Fruit fly (Drosophila melanogaster) whole organism, larva: ENCODE results near the gene CG2224.
A peak's percentile ranks its signal among the peaks of the same experiment; 100 is the strongest.

Experiments
- noc ChIP-seq: fragments of 200-800 bp; sonication (Bioruptor generic); optimal IDR thresholded peaks from 3 replicates; lab custom pipeline; 2019; ENCODE audit warnings: missing biosample characterization, mild to moderate bottlenecking, missing genetic modification characterization, moderate library complexity

Gene CG2224

dm6 chr3R:30459066-30459935 lies at the start of gene CG2224, which contains the start of gene CDase:
Gene CG2224 (minus strand): TSS chr3R:30459300.
Gene CDase (plus strand): TSS chr3R:30459521.
- TF ChIP-seq noc (tag; lab: Kevin White, UChicago), result no peak

DNA sequence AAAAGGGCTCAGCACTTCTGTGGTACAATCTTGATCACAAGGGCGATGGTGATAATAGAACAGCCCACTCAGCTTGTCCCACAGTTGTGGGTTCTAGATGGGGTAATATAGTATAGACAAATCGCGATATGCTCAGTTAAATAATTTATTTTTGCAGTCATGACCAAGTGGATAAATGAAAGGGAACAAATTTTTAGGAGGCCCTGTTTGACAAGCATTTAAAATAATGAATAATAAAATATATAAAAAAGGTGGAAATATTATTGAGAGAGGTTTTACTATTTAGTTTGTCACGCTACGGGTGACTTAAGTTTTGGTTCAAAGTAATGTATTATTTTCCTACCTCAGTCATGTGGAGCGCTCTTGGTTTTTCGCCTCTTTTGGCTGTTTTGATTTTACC lies 48.6 kb upstream of the CG2224 start, which contains the start of gene CG34041:
Gene CG34041, plus strand, starts transcription at position 301 of the 400 bp plus-strand sequence.
- TF ChIP-seq noc (tag; lab: Kevin White, UChicago), result no peak

DNA sequence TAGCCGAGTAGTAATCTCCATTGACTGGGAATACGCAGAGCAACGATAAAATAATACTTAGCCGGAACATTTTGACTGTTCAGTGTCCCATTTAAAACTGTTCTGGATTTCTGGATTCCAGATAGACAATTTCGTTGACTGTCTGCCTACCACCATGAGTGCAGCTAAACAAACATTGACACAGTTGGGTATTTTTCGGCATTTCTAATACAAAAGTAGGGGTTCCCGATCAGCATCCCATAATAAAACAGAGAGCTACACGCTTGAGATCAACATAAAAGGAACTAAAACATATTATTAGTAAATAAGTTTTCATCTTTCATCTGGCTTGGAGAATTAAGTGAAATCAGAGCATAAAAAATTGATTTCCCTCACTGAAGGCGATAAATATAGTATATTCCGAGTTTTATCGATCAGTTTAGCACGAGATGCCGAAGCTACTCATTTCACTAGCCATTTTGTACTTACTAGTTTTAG lies 46.5 kb upstream of the CG2224 start, which contains the start of the genes PH4alphaSG1 and CG15539:
Gene PH4alphaSG1, minus strand, starts transcription at position 101 of the 477 bp plus-strand sequence.
Gene CG15539, plus strand, starts transcription at position 427 of the 477 bp plus-strand sequence.
- TF ChIP-seq noc (tag; lab: Kevin White, UChicago), result no peak

DNA sequence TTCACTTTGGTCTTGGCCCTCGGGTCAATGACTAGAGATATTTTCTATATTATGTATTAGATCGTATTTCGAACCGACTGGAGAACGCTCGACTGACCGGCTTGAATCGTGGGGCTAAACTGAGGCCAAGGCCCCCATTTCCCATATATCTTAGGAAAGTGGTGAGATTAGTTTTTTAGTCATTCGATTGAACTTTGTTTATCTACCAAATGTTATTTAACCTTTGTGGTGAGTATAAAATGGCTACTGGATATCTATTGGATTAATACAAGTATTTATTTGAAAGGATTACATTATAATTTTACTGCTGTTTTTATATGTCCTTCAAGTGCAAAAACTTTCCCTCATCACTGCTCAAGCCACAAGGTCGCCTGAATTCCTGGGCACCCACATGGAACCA lies 44.3 kb upstream of the CG2224 start, which contains the start of gene CG31371:
Gene CG31371, minus strand, starts transcription at position 101 of the 400 bp plus-strand sequence.
- no peak for TF ChIP-seq noc (tag; lab: Kevin White, UChicago)

dm6 chr3R:30501174-30501573 lies 42.1 kb upstream of the CG2224 start:
- TF ChIP-seq noc (tag; lab: Kevin White, UChicago), result peak; percentile 36

DNA sequence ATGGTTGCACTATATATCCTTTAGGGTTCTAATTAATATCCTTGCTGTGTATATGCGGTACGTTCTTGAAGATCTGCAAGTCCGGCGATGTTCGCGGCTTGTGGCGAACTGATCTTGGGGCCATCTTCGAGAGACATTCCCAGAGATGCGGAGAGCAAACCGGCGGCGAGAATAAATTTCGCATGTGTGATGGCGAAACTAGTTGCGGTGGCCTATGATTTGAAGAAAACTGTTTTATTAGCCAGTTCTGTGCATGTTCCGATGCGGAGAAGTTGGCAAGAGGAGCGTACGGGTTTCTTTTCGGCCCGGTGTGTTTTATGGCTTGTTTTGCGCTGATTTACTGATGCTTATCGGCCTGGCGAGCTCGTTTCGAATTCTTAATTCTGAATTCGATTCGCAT lies 41.1 kb upstream of the CG2224 start, which contains the start of gene PH4alphaNE1:
Gene PH4alphaNE1, minus strand, starts transcription at position 101 of the 400 bp plus-strand sequence.
- TF ChIP-seq noc (tag; lab: Kevin White, UChicago), result no peak

dm6 chr3R:30496103-30496858 lies 37.2 kb upstream of the CG2224 start, which contains the start of gene PH4alphaMP:
Gene PH4alphaMP (minus strand): TSS chr3R:30496153.
- no peak for TF ChIP-seq noc (tag; lab: Kevin White, UChicago)

DNA sequence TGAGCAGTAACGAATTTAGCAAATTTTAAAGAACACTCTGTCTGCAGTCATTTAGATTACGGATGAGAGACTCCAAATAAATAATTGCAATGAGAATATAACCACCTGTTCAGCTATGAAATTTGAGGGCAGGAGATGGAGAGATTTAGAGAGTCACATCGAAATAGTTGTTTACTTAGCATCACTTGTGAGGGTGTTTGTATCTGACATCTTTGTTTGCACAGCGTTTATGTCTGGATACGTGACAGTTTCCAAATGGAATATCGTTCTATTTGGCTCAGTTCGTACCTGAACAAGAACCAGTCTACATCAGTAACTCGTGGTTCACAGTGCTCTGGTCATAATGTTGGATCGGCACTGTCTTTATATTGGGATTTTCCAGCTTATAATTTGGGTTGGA lies 30.7 kb upstream of the CG2224 start, which contains the start of gene PH4alphaSG2:
Gene PH4alphaSG2, plus strand, starts transcription at position 278 of the 400 bp plus-strand sequence.
- TF ChIP-seq noc (tag; lab: Kevin White, UChicago), result peak; percentile 11

DNA sequence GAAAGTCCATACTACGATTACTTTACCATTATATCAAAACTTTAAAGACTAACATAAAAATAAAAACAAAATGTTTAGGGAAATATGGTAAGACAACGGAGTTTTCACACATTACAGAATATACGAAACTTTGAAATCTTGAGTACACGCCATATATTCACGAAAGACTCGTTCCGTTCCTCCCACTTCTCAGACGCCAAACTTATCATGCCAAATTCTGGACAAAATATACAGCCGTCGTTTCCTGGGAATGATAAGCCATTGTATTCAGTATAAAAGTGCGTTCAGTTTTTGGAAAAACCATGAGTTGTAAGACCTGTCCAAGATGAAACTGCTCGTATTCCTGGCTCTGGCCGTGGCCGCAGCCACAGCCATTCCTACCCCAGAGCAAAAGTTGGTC lies 29.6 kb upstream of the CG2224 start, which contains the start of gene Jon99Fi:
Gene Jon99Fi, plus strand, starts transcription at position 301 of the 400 bp plus-strand sequence.
- TF ChIP-seq noc (tag; lab: Kevin White, UChicago), result peak; percentile 47

dm6 chr3R:30487828-30488227 lies 28.7 kb upstream of the CG2224 start, which contains the start of gene Jon99Fii:
Gene Jon99Fii (minus strand): TSS chr3R:30487928.
- TF ChIP-seq noc (tag; lab: Kevin White, UChicago), result no peak

- TF ChIP-seq noc (tag; lab: Kevin White, UChicago), result no peak
Observed at dm6 chr3R:30476367-30476766, 17.3 kb upstream of the CG2224 start, which contains the start of gene spdo. Gene spdo (plus strand): TSS chr3R:30476684.

DNA sequence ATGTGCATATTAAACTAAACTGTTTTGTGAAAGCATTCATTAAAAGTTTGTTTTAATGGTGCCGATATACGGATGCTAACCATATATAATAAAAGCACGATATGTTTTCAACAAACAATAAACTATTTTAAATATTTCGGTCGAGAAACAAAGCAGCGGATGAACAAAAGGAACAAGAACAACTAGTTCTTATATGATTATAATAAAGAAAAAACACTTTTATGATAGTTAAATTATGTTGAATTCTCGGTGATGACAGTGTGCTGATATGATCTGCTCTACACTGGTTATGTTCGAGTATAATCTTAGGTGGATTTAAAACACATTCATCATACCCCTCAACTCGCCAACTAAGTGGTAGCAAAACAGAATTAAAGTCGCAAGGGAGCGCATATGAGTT lies 16.8 kb upstream of the CG2224 start:
- no peak for TF ChIP-seq noc (tag; lab: Kevin White, UChicago)

- no peak for TF ChIP-seq noc (tag; lab: Kevin White, UChicago)
Observed at dm6 chr3R:30474667-30475213, 15.6 kb upstream of the CG2224 start.

DNA sequence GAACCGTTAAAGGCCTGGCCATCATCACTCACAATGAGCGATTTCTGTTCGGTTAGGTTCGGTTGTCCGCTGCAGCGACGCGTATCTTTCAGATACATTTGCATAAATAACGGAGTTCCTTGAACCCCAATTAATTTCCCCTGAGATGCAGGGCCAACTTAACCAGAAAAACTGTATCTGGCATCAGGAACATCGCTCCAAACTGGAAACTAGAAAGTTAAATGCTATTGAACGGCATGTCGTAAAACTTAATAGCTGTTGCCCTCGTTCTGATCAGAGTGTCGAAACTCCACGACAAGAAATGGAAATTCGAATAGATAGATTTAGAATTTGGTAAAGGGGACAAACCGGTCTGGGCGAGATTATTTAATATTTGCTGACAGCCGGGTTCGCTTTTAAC lies 13.2 kb upstream of the CG2224 start:
- TF ChIP-seq noc (tag; lab: Kevin White, UChicago), result no peak

dm6 chr3R:30470690-30471089 lies 11.6 kb upstream of the CG2224 start:
- TF ChIP-seq noc (tag; lab: Kevin White, UChicago), result no peak
